Worm (Caenorhabditis elegans): ENCODE measurements around the gene VB0395L.1.

- TF ChIP-seq fos-1 (tag; optimal IDR thresholded peaks at IDR 0.05), result no peak
- TF ChIP-seq daf-12 (tag; optimal IDR thresholded peaks at IDR 0.05), result no peak
- TF ChIP-seq T20F7.1 (GFP tag; optimal IDR thresholded peaks at IDR 0.05), result no peak
- no peak for TF ChIP-seq unc-39 (tag; optimal IDR thresholded peaks at IDR 0.05)
- no peak for TF ChIP-seq nhr-28 (tag; optimal IDR thresholded peaks at IDR 0.05)
- TF ChIP-seq duxl-1 (tag; optimal IDR thresholded peaks at IDR 0.05; ENCODE audit: poor library complexity), result no peak
- no peak for TF ChIP-seq nhr-77 (tag; optimal IDR thresholded peaks at IDR 0.05)
- TF ChIP-seq F26F4.8 (GFP tag; conservative IDR thresholded peaks at IDR 0.05), result no peak
- no peak for TF ChIP-seq nhr-76 (tag; optimal IDR thresholded peaks at IDR 0.05)
- TF ChIP-seq lin-13 (GFP tag; optimal IDR thresholded peaks at IDR 0.05), result no peak
- no peak for TF ChIP-seq snpc-4 (tag; optimal IDR thresholded peaks at IDR 0.05)
- TF ChIP-seq mes-2 (tag; optimal IDR thresholded peaks at IDR 0.05; ENCODE audit: poor library complexity, severe bottlenecking), result no peak
- TF ChIP-seq skn-1 (tag; optimal IDR thresholded peaks at IDR 0.05), result no peak
- no peak for TF ChIP-seq ceh-62 (tag; optimal IDR thresholded peaks at IDR 0.05)
Observed at ce11 chrX:16044325-16044724, 27.5 kb upstream of the VB0395L.1 start.
